Worm (Caenorhabditis elegans) whole organism, L3 larva: ENCODE results near the gene ZK1320.3.

Source experiments
- R02D3.7 ChIP-seq: fragments of 150-350 bp; optimal IDR thresholded peaks from 2 replicates; lab custom pipeline; 2014; ENCODE audit warnings: missing biosample characterization, missing genetic modification characterization
- ZK546.5 ChIP-seq: sonication (generic microtip); optimal IDR thresholded peaks from 2 replicates; lab custom pipeline; 2017; ENCODE audit warnings: missing biosample characterization, missing genetic modification characterization
- aly-2 ChIP-seq: fragments of 150-350 bp; optimal IDR thresholded peaks from 2 replicates; lab custom pipeline; 2014; ENCODE audit warnings: missing biosample characterization, missing genetic modification characterization
- ama-1 ChIP-seq: fragments of 150-350 bp; optimal IDR thresholded peaks from 2 replicates; lab custom pipeline; 2018
- ceh-16 ChIP-seq: sonication (generic microtip); optimal IDR thresholded peaks from 2 replicates; lab custom pipeline; 2017; ENCODE audit warnings: missing biosample characterization, missing genetic modification characterization
- ceh-28 ChIP-seq: fragments of 150-350 bp; optimal IDR thresholded peaks from 2 replicates; lab custom pipeline; 2014; ENCODE audit warnings: missing biosample characterization, missing genetic modification reagents, missing genetic modification characterization
- ceh-82 ChIP-seq: fragments of 150-350 bp; optimal IDR thresholded peaks from 2 replicates; lab custom pipeline; 2014; ENCODE audit warnings: missing biosample characterization, missing genetic modification characterization
- ceh-9 ChIP-seq: sonication (generic microtip); optimal IDR thresholded peaks from 2 replicates; lab custom pipeline; 2018; ENCODE audit warnings: missing biosample characterization, missing genetic modification characterization
- daf-12 ChIP-seq: fragments of 150-350 bp; optimal IDR thresholded peaks from 2 replicates; lab custom pipeline; 2014; ENCODE audit warnings: missing biosample characterization, missing genetic modification reagents, missing genetic modification characterization
- egl-27 ChIP-seq: sonication (generic microtip); optimal IDR thresholded peaks from 4 replicates; lab custom pipeline; 2017; ENCODE audit warnings: missing biosample characterization, missing genetic modification reagents, missing genetic modification characterization
- egl-5 ChIP-seq: fragments of 150-350 bp; optimal IDR thresholded peaks from 2 replicates; lab custom pipeline; 2017; ENCODE audit warnings: missing biosample characterization, missing genetic modification reagents, missing genetic modification characterization, inconsistent platforms
- elt-2 ChIP-seq: sonication (generic microtip); optimal IDR thresholded peaks from 2 replicates; lab custom pipeline; 2016; ENCODE audit warnings: missing genetic modification reagents, mild to moderate bottlenecking, missing genetic modification characterization, missing compliant biosample characterization
- elt-3 ChIP-seq, 3 experiments: fragments of 150-350 bp in 1 of 3; sonication (generic microtip) in 2 of 3; optimal IDR thresholded peaks; 2 replicates in 2 of 3; 4 replicates in 1 of 3; lab custom pipeline; 2014 to 2017; ENCODE audit warnings: missing biosample characterization in 3 of 3, missing genetic modification characterization in 3 of 3
- eor-1 ChIP-seq, 2 experiments: fragments of 150-350 bp; optimal IDR thresholded peaks; 2 replicates each; lab custom pipeline; 2014 to 2018; ENCODE audit warnings: missing biosample characterization in 2 of 2, missing genetic modification characterization in 2 of 2
- fkh-10 ChIP-seq: sonication (generic microtip); optimal IDR thresholded peaks from 2 replicates; lab custom pipeline; 2017; ENCODE audit warnings: missing biosample characterization, missing genetic modification reagents, missing genetic modification characterization
- fkh-2 ChIP-seq: fragments of 150-350 bp; optimal IDR thresholded peaks from 2 replicates; lab custom pipeline; 2014; ENCODE audit warnings: missing biosample characterization, missing genetic modification reagents, missing genetic modification characterization
- fos-1 ChIP-seq: fragments of 150-350 bp; optimal IDR thresholded peaks from 2 replicates; lab custom pipeline; 2014; ENCODE audit warnings: missing biosample characterization, missing genetic modification characterization
- hmg-11 ChIP-seq: sonication (generic microtip); optimal IDR thresholded peaks from 2 replicates; lab custom pipeline; 2016; ENCODE audit warnings: missing genetic modification characterization, missing compliant biosample characterization
- lin-15B ChIP-seq: fragments of 150-350 bp; optimal IDR thresholded peaks from 2 replicates; lab custom pipeline; 2014; ENCODE audit warnings: missing biosample characterization, missing genetic modification characterization
- lsy-12 ChIP-seq: sonication (generic microtip); optimal IDR thresholded peaks from 2 replicates; lab custom pipeline; 2016; ENCODE audit warnings: mild to moderate bottlenecking, missing genetic modification characterization, missing compliant biosample characterization
- nhr-11 ChIP-seq: fragments of 150-350 bp; optimal IDR thresholded peaks from 2 replicates; lab custom pipeline; 2014; ENCODE audit warnings: missing biosample characterization, missing genetic modification characterization
- nhr-12 ChIP-seq: fragments of 150-350 bp; optimal IDR thresholded peaks from 2 replicates; lab custom pipeline; 2014; ENCODE audit warnings: missing biosample characterization, missing genetic modification characterization
- nhr-23 ChIP-seq: fragments of 150-350 bp; optimal IDR thresholded peaks from 2 replicates; lab custom pipeline; 2014; ENCODE audit warnings: missing biosample characterization, missing genetic modification reagents, missing genetic modification characterization
- nhr-25 ChIP-seq: sonication (generic microtip); optimal IDR thresholded peaks from 2 replicates; lab custom pipeline; 2017; ENCODE audit warnings: missing biosample characterization, missing genetic modification characterization
- nhr-28 ChIP-seq: fragments of 150-350 bp; optimal IDR thresholded peaks from 2 replicates; lab custom pipeline; 2014; ENCODE audit warnings: missing biosample characterization, missing genetic modification characterization
- nhr-43 ChIP-seq: sonication (generic microtip); optimal IDR thresholded peaks from 2 replicates; lab custom pipeline; 2016; ENCODE audit warnings: mild to moderate bottlenecking, missing genetic modification characterization, missing compliant biosample characterization; ENCODE audit not compliant: poor library complexity, severe bottlenecking
- nhr-67 ChIP-seq: fragments of 150-350 bp; optimal IDR thresholded peaks from 2 replicates; lab custom pipeline; 2014; ENCODE audit warnings: missing biosample characterization, missing genetic modification characterization
- nhr-76 ChIP-seq: fragments of 150-350 bp; sonication (generic microtip); optimal IDR thresholded peaks from 5 replicates; lab custom pipeline; 2014; ENCODE audit warnings: missing biosample characterization, missing genetic modification characterization
- nhr-77 ChIP-seq: fragments of 150-350 bp; optimal IDR thresholded peaks from 2 replicates; lab custom pipeline; 2014; ENCODE audit warnings: missing biosample characterization, missing genetic modification characterization
- pha-4 ChIP-seq: fragments of 150-350 bp; optimal IDR thresholded peaks from 2 replicates; lab custom pipeline; 2014; ENCODE audit warnings: missing biosample characterization, missing genetic modification reagents, missing genetic modification characterization
- pqm-1 ChIP-seq: fragments of 150-350 bp; optimal IDR thresholded peaks from 2 replicates; lab custom pipeline; 2017; ENCODE audit warnings: missing biosample characterization, missing genetic modification characterization, inconsistent platforms
- sea-2 ChIP-seq: fragments of 150-350 bp; sonication (generic microtip); optimal IDR thresholded peaks from 4 replicates; lab custom pipeline; 2014; ENCODE audit warnings: missing biosample characterization, missing genetic modification reagents, missing genetic modification characterization
- snpc-4 ChIP-seq: fragments of 150-350 bp; optimal IDR thresholded peaks from 2 replicates; lab custom pipeline; 2014; ENCODE audit warnings: missing biosample characterization, missing genetic modification characterization
- tbx-2 ChIP-seq: sonication (generic microtip); optimal IDR thresholded peaks from 2 replicates; lab custom pipeline; 2016; ENCODE audit warnings: mild to moderate bottlenecking, missing genetic modification characterization, missing compliant biosample characterization
- unc-39 ChIP-seq: sonication (generic microtip); optimal IDR thresholded peaks from 4 replicates; lab custom pipeline; 2017; ENCODE audit warnings: missing biosample characterization, missing genetic modification characterization
- unc-62 ChIP-seq: fragments of 150-350 bp; sonication (generic microtip); optimal IDR thresholded peaks from 4 replicates; lab custom pipeline; 2014; ENCODE audit warnings: missing biosample characterization, missing genetic modification reagents, missing genetic modification characterization
- ztf-11 ChIP-seq: fragments of 150-350 bp; optimal IDR thresholded peaks from 2 replicates; lab custom pipeline; 2014; ENCODE audit warnings: missing biosample characterization, missing genetic modification characterization
- ztf-4 ChIP-seq: fragments of 150-350 bp; optimal IDR thresholded peaks from 2 replicates; lab custom pipeline; 2014; ENCODE audit warnings: missing biosample characterization, missing genetic modification characterization

ZK1320.3 gene

DNA sequence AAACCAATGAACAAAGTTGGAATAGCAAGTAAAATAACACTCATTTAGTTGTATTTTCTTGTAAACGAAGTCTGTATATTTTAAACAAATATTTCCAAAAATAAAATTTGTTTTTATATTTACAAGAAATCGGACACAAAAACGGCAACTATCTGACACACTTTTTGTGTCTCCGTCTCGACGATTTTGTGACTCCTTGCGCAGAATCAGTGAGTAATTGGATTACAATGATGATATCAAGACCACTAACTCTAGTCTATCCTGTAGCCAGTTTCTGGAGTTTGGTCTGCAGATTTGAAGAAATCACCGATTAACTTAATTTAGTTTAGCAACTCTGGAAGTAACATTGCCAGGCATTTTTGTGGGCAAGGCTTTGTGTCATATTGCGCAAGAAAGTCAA lies 2.6 kb upstream of the ZK1320.3 start, which contains the start of gene cyp-13A10:
Gene cyp-13A10 (minus strand): TSS at position 88 of the 400 bp plus-strand sequence.
- TF ChIP-seq nhr-76 (tag; lab: Kevin White, UChicago) = no peak
- no peak for TF ChIP-seq ceh-16
- no peak for TF ChIP-seq ceh-28 (tag; lab: Kevin White, UChicago)
- TF ChIP-seq nhr-77 = no peak
- TF ChIP-seq tbx-2 (tag; lab: Kevin White, UChicago) = no peak
- TF ChIP-seq ceh-9 (tag; lab: Kevin White, UChicago) = no peak
- no peak for TF ChIP-seq nhr-23 (tag; lab: Kevin White, UChicago)
- no peak for TF ChIP-seq nhr-25 (tag; lab: Kevin White, UChicago)
- TF ChIP-seq R02D3.7 = no peak
- TF ChIP-seq fkh-2 (tag; lab: Kevin White, UChicago) = no peak
- no peak for TF ChIP-seq nhr-28 (tag; lab: Kevin White, UChicago)
- no peak for TF ChIP-seq hmg-11 (tag; lab: Kevin White, UChicago)
- TF ChIP-seq egl-5 (tag; lab: Kevin White, UChicago) = no peak
- TF ChIP-seq ceh-82 (tag; lab: Kevin White, UChicago) = no peak
- no peak for TF ChIP-seq sea-2 (GFP tag; lab: Kevin White, UChicago)
- TF ChIP-seq fkh-10 (GFP tag; lab: Kevin White, UChicago) = no peak
- TF ChIP-seq snpc-4 (tag; lab: Kevin White, UChicago) = no peak
- no peak for TF ChIP-seq aly-2 (tag; lab: Kevin White, UChicago)
- no peak for TF ChIP-seq fos-1 (tag; lab: Kevin White, UChicago)

DNA sequence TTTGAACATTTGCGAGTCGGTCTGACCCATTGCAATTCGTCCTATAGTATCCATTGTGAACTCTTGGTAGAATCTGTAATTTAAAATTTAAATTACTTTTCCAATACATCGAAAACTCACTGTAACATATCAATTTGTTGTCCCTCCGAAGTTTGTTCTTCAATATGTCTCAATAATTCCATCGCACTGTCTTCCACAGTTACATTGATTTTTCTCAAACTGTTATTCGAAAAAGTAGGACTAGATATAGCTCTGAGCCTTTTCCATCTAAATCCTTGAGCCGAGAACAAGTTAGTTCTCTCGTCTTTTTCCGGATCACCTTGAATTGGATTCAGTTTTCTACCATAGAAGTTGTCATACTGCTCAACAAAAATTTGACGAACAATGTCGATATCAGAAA lies 1.9 kb upstream of the ZK1320.3 start:
- no peak for TF ChIP-seq nhr-28 (tag; lab: Kevin White, UChicago)
- no peak for TF ChIP-seq egl-27 (tag; lab: Kevin White, UChicago)
- no peak for TF ChIP-seq eor-1 (tag; optimal IDR thresholded peaks at IDR 0.05; lab: Kevin White, UChicago)
- TF ChIP-seq nhr-25 (tag; lab: Kevin White, UChicago) = no peak
- no peak for TF ChIP-seq ceh-9 (tag; lab: Kevin White, UChicago)
- no peak for TF ChIP-seq ztf-4 (tag; lab: Kevin White, UChicago)
- TF ChIP-seq elt-2 (tag; lab: Kevin White, UChicago) = no peak
- no peak for TF ChIP-seq ceh-82 (tag; lab: Kevin White, UChicago)
- no peak for TF ChIP-seq nhr-12
- no peak for TF ChIP-seq snpc-4 (tag; lab: Kevin White, UChicago)
- no peak for TF ChIP-seq elt-3 (tag; optimal IDR thresholded peaks at IDR 0.05; lab: Kevin White, UChicago)
- no peak for TF ChIP-seq fkh-2 (tag; lab: Kevin White, UChicago)
- TF ChIP-seq egl-5 (tag; lab: Kevin White, UChicago) = no peak
- TF ChIP-seq daf-12 (tag; lab: Kevin White, UChicago) = no peak
- no peak for TF ChIP-seq nhr-11
- TF ChIP-seq unc-62 (GFP tag; lab: Kevin White, UChicago) = no peak
- no peak for TF ChIP-seq nhr-67 (tag; lab: Kevin White, UChicago)
- no peak for TF ChIP-seq ztf-11 (tag; lab: Kevin White, UChicago)
- TF ChIP-seq hmg-11 (tag; lab: Kevin White, UChicago) = no peak
- no peak for TF ChIP-seq ama-1 (lab: Kevin White, UChicago)

ce11 chrII:9658915-9659314 lies 1.3 kb downstream of the ZK1320.3 start, which contains the start of gene ZK1320.2:
Gene ZK1320.2, minus strand, starts transcription at chrII:9659002.
- TF ChIP-seq elt-2 (tag; lab: Kevin White, UChicago) = peak; percentile 66
- TF ChIP-seq unc-39 (tag; lab: Kevin White, UChicago) = no peak
- peak; percentile 42 for TF ChIP-seq pqm-1 (tag; lab: Kevin White, UChicago)

DNA sequence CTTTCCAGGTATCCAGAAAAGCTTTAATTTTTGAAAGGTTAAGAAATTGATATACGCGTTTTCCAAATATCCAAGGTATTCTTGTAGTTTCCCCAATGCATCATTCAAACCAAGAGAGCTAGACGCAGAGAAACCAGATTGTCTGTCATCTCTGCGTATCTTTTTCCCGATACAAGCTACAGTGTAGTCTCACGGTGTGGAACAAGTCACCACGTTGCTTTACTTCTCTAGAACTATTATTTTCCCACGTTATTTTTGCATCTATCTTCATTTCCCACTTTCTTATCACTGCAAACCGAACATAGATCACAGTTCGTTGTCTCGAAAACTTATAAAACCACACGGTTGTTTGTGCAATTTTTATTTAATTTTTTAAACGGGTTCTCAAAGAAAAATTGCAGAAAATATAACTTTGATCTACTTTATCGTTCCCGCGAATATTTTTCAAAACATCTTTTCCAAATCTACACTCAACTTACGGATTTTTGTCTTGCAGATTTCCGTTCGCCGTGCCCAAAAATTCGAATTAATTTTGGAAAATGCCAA lies 3.9 kb downstream of the ZK1320.3 start, which contains the start of gene gstk-1:
Gene gstk-1 (plus strand): TSS at position 496 of the 546 bp plus-strand sequence.
- no peak for TF ChIP-seq nhr-11
- no peak for TF ChIP-seq ztf-11 (tag; lab: Kevin White, UChicago)
- TF ChIP-seq daf-12 (tag; lab: Kevin White, UChicago) = no peak
- no peak for TF ChIP-seq ZK546.5 (tag; lab: Kevin White, UChicago)
- peak; percentile 11 for TF ChIP-seq lsy-12 (tag; lab: Kevin White, UChicago)
- no peak for TF ChIP-seq ztf-4 (tag; lab: Kevin White, UChicago)
- TF ChIP-seq nhr-43 (tag; lab: Kevin White, UChicago) = peak; percentile 41
- no peak for TF ChIP-seq lin-15B (tag; lab: Kevin White, UChicago)
- TF ChIP-seq unc-39 (tag; lab: Kevin White, UChicago) = no peak
- TF ChIP-seq elt-2 (tag; lab: Kevin White, UChicago) = peak; percentile 87
- peak; percentile 44 for TF ChIP-seq nhr-23 (tag; lab: Kevin White, UChicago)
- TF ChIP-seq pha-4 (tag; lab: Kevin White, UChicago) = peak; percentile 47
- peak; percentile 74 for TF ChIP-seq pqm-1 (tag; lab: Kevin White, UChicago)
